Worm (Caenorhabditis elegans): ENCODE results near the gene fbxb-44.

The fbxb-44 gene

DNA sequence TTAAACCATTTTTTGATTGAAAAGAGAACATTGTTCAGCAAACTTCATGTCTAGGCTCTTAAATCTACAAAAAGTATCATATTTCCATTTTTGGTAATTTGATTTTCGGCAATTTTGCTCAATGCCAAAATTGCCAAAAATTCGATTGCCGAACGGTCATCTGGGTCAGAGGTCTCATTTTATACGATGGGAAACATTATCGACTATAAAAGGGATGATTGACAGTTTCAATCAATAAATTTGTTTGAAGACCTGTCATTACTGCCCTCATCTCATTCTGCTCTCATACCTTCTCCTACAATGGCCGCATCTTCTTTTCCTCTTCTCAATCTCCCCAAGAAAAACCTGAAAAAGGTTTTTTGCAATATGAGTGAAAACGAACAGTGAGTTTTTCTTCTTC is 23.2 kb downstream of the fbxb-44 start, which contains the start of gene K05F6.14:
K05F6.14 (plus strand) TSS at position 301 of the 400 bp plus-strand sequence.
- TF ChIP-seq ceh-34 (tag; optimal IDR thresholded peaks at IDR 0.05), result no peak
- TF ChIP-seq pag-3 (tag; optimal IDR thresholded peaks at IDR 0.05; ENCODE audit: borderline replicate concordance), result no peak
- no peak for TF ChIP-seq fax-1 (tag; optimal IDR thresholded peaks at IDR 0.05)
- no peak for TF ChIP-seq sdc-2 (tag; optimal IDR thresholded peaks at IDR 0.05)
- no peak for TF ChIP-seq eyg-1 (tag; optimal IDR thresholded peaks at IDR 0.05)
- TF ChIP-seq K09A11.1 (tag; optimal IDR thresholded peaks at IDR 0.05; ENCODE audit: insufficient read depth), result no peak
- no peak for TF ChIP-seq tbx-7 (tag; optimal IDR thresholded peaks at IDR 0.05)
- TF ChIP-seq hlh-6 (tag; optimal IDR thresholded peaks at IDR 0.05), result no peak
- TF ChIP-seq che-1 (tag; optimal IDR thresholded peaks at IDR 0.05), result no peak
- no peak for TF ChIP-seq ceh-30 (tag; optimal IDR thresholded peaks at IDR 0.05)
- TF ChIP-seq mec-3 (tag; optimal IDR thresholded peaks at IDR 0.05; ENCODE audit: borderline replicate concordance), result no peak
- TF ChIP-seq K02D7.2 (tag; optimal IDR thresholded peaks at IDR 0.05), result no peak
- no peak for TF ChIP-seq sox-2 (GFP tag; IDR thresholded peaks at IDR 0.05)
- TF ChIP-seq fkh-10 (GFP tag; optimal IDR thresholded peaks at IDR 0.05), result no peak
- TF ChIP-seq nhr-11 (tag; optimal IDR thresholded peaks at IDR 0.05), result no peak
- TF ChIP-seq ceh-45 (GFP tag; IDR thresholded peaks at IDR 0.05), result no peak
- TF ChIP-seq syd-9 (tag; optimal IDR thresholded peaks at IDR 0.05), result no peak
- TF ChIP-seq nhr-232 (tag; optimal IDR thresholded peaks at IDR 0.05), result no peak
- TF ChIP-seq ceh-2 (tag; optimal IDR thresholded peaks at IDR 0.05), result no peak

DNA sequence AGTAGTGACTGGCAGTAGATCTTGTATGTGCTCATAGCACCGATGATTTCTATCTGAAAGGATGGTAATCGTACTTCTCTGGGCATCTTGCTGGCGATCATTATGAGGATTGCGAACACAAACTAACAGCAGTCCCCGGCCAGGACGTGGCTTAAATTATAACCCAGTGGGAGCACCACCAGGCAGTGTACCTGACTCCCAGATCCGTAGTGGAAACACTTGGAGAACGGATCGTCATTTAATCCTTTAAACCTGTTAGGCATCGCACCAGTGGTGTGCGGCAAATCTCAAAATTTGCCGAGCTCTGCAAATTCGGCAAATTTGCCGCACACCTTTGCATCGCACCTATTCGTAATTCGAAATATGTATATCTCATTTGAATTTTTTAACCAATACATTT is 29.0 kb downstream of the fbxb-44 start, which contains the start of gene K05F6.8:
K05F6.8 (minus strand) TSS at position 101 of the 400 bp plus-strand sequence.
- no peak for TF ChIP-seq tbx-2 (tag; optimal IDR thresholded peaks at IDR 0.05)
- no peak for TF ChIP-seq madf-2 (tag; optimal IDR thresholded peaks at IDR 0.05)
- no peak for TF ChIP-seq hlh-13 (GFP tag; optimal IDR thresholded peaks at IDR 0.05)
- no peak for TF ChIP-seq unc-3 (GFP tag; conservative IDR thresholded peaks at IDR 0.05)
- TF ChIP-seq unc-3 (tag; optimal IDR thresholded peaks at IDR 0.05), result no peak
- no peak for TF ChIP-seq nfya-1 (tag; optimal IDR thresholded peaks at IDR 0.05)

DNA sequence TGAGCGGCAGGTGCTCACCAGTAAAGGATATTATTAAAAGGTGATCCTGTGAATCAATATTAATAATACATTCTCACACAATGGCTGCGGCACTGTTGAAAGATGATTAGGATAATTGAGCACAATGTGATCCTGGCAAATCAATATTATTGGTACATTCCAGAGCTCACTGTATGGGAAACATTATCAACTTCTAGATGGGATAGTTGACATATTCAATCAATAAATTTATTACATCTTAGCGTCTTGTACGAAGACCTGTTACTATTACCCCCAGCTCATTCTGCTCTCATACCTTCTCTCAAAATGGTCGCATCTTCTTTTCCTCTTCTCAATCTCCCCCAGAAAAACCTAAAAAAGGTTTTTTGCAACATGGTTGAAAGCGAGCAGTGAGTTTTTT is 29.5 kb downstream of the fbxb-44 start, which contains the start of gene fbxb-49:
fbxb-49 (plus strand) TSS at position 301 of the 400 bp plus-strand sequence.
- no peak for TF ChIP-seq nfya-1 (tag; optimal IDR thresholded peaks at IDR 0.05)
- no peak for TF ChIP-seq lim-6 (tag; optimal IDR thresholded peaks at IDR 0.05)
- no peak for TF ChIP-seq ceh-34 (tag; optimal IDR thresholded peaks at IDR 0.05)
- TF ChIP-seq C08G9.2 (tag; optimal IDR thresholded peaks at IDR 0.05), result no peak
- no peak for TF ChIP-seq ets-4 (tag; optimal IDR thresholded peaks at IDR 0.05)
- TF ChIP-seq hlh-15 (tag; optimal IDR thresholded peaks at IDR 0.05), result no peak
- no peak for TF ChIP-seq tbx-7 (tag; optimal IDR thresholded peaks at IDR 0.05)
- no peak for TF ChIP-seq hlh-13 (GFP tag; optimal IDR thresholded peaks at IDR 0.05)
- TF ChIP-seq sdc-2 (tag; optimal IDR thresholded peaks at IDR 0.05), result no peak
- TF ChIP-seq fkh-6 (tag; optimal IDR thresholded peaks at IDR 0.05), result no peak
- no peak for TF ChIP-seq ama-1 (optimal IDR thresholded peaks at IDR 0.05)
- no peak for TF ChIP-seq hlh-6 (tag; optimal IDR thresholded peaks at IDR 0.05)
- no peak for TF ChIP-seq K02D7.2 (tag; optimal IDR thresholded peaks at IDR 0.05)
- TF ChIP-seq unc-55 (GFP tag; optimal IDR thresholded peaks at IDR 0.05), result no peak
- no peak for TF ChIP-seq zip-5 (tag; optimal IDR thresholded peaks at IDR 0.05)
- no peak for TF ChIP-seq F13H6.1 (tag; optimal IDR thresholded peaks at IDR 0.05)
- no peak for TF ChIP-seq C38D4.7 (GFP tag; optimal IDR thresholded peaks at IDR 0.05)
- no peak for TF ChIP-seq elt-4 (tag; optimal IDR thresholded peaks at IDR 0.05)
- TF ChIP-seq ceh-22 (tag; optimal IDR thresholded peaks at IDR 0.05), result no peak

DNA sequence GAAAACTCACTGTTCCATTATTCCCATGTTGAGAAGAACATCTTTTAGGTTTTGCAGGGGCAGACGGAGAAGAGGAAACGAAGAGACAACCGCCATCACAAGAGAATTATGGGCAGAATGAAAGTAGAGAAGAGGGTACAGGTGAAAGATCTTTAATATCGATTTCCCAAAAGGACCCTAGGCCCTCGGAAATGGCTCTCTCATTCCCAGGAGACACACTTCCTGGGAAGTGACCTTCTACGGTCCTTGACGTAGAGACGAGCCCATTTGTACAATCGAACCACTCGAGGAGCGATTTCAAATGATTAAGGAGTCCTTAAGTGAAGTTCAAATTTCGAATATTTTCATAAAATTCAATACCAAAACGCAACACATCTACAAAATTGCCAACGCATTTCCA is 32.3 kb downstream of the fbxb-44 start, which contains the start of gene fbxb-46:
fbxb-46 (minus strand) TSS at position 101 of the 400 bp plus-strand sequence.
- TF ChIP-seq pax-1 (tag; optimal IDR thresholded peaks at IDR 0.05), result no peak
- TF ChIP-seq ceh-24 (tag; optimal IDR thresholded peaks at IDR 0.05), result no peak
- TF ChIP-seq rnt-1 (tag; optimal IDR thresholded peaks at IDR 0.05), result no peak
- TF ChIP-seq ceh-6 (GFP tag; optimal IDR thresholded peaks at IDR 0.05), result no peak
- TF ChIP-seq eyg-1 (tag; optimal IDR thresholded peaks at IDR 0.05), result no peak
- TF ChIP-seq zip-5 (tag; optimal IDR thresholded peaks at IDR 0.05), result no peak
- TF ChIP-seq syd-9 (tag; optimal IDR thresholded peaks at IDR 0.05), result no peak
- TF ChIP-seq tbx-2 (tag; optimal IDR thresholded peaks at IDR 0.05), result no peak
- TF ChIP-seq ttx-3 (tag; optimal IDR thresholded peaks at IDR 0.05), result no peak
- no peak for TF ChIP-seq ceh-31 (tag; optimal IDR thresholded peaks at IDR 0.05)
- TF ChIP-seq C08G9.2 (tag; optimal IDR thresholded peaks at IDR 0.05), result no peak
- no peak for TF ChIP-seq mec-3 (tag; optimal IDR thresholded peaks at IDR 0.05; ENCODE audit: borderline replicate concordance)
- no peak for TF ChIP-seq pha-4 (tag; optimal IDR thresholded peaks at IDR 0.05)
- no peak for TF ChIP-seq F13H6.1 (tag; optimal IDR thresholded peaks at IDR 0.05)

Data from whole organism, late embryonic.